Fruit fly (Drosophila melanogaster) whole organism, wandering third instar larva: ENCODE data around the gene CG1309.

Source experiments
- Abd-B ChIP-seq: fragments of >200 bp; optimal IDR thresholded peaks from 2 replicates; lab custom pipeline; 2017; ENCODE audit warnings: missing biosample characterization, missing genetic modification characterization
- Dif ChIP-seq: fragments of 200-275, 200-300 bp; sonication (Bioruptor generic); optimal IDR thresholded peaks from 2 replicates; lab custom pipeline; 2018; ENCODE audit warnings: missing biosample characterization, missing genetic modification characterization; ENCODE audit not compliant: partially characterized antibody
- Hnf4 ChIP-seq: fragments of 200-800 bp; sonication (Bioruptor generic); optimal IDR thresholded peaks from 2 replicates; lab custom pipeline; 2016; ENCODE audit warnings: missing biosample characterization, mild to moderate bottlenecking, missing genetic modification characterization
- Hr78 ChIP-seq: fragments of >200 bp; optimal IDR thresholded peaks from 2 replicates; lab custom pipeline; 2017; ENCODE audit warnings: missing biosample characterization, missing genetic modification characterization
- Mio ChIP-seq: sonication (Bioruptor generic); optimal IDR thresholded peaks from 2 replicates; lab custom pipeline; 2016; ENCODE audit warnings: missing biosample characterization, missing genetic modification characterization
- psq ChIP-seq: fragments of 200-800 bp; sonication (Bioruptor generic); optimal IDR thresholded peaks from 3 replicates; lab custom pipeline; 2017; ENCODE audit warnings: missing biosample characterization, mild to moderate bottlenecking, missing genetic modification characterization, moderate library complexity

DNA sequence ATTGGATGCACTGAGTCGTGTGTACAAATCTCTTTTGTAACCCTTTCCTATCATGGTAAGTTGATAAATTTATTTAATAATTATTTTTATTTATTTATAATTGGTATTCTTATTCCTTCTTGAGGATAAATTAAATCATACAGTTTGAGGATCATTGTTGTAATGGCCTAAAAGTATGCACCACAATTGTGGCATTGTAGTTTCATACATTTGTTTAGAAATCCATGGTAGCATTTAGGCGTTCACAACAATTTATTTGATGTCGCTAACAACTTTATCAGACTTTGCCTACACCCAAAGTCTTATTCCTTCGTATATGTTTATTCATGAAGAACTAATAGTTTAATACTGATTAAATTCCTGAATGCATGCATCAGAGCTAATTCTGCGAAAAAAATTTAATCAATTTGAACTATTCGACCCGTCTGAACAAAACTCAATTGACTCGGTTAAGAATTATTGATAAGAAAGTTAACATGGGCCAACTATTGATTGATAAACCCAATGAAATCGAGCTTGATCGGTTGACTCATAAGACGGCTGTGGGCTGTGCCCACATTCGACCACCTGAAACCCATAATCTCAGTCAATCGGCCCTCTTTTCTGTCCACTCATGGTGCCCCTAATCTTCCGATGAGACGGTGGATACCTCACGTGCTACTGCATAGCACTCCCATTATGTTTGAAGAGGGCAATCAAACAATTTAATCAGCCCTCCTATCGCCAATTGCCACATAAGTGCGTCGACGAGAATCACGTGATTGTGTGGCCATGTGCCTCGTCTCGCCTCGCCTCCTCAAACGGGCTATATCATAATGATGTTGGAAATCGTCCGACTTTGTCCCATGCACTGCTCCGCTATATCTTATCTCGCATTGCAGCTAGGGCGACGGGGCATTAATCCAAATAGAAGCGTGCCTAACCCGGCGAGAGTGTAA is 39.7 kb upstream of the CG1309 start:
- TF ChIP-seq Mio (no peak), Hnf4 (GFP tag; lab: Kevin White, UChicago) (no peak), psq (GFP tag; lab: Kevin White, UChicago) (no peak), Abd-B (no peak), Hr78 (GFP tag; lab: Kevin White, UChicago) (no peak), Dif (GFP tag; lab: Kevin White, UChicago) (no peak)
